Worm (Caenorhabditis elegans) whole organism, L2 larva: ENCODE results near the gene unc-16.

Experiments used
- C34F6.9 ChIP-seq: fragments of 150-350 bp; optimal IDR thresholded peaks from 2 replicates; lab custom pipeline; 2014; ENCODE audit warnings: missing biosample characterization, missing genetic modification characterization
- F13H6.1 ChIP-seq: sonication (generic microtip); optimal IDR thresholded peaks from 2 replicates; lab custom pipeline; 2016; ENCODE audit warnings: missing genetic modification characterization, missing compliant biosample characterization
- R02D3.7 ChIP-seq: fragments of 150-350 bp; optimal IDR thresholded peaks from 2 replicates; lab custom pipeline; 2014; ENCODE audit warnings: missing biosample characterization, missing genetic modification characterization
- Y55F3AM.14 ChIP-seq: fragments of 200-800 bp; sonication (Bioruptor generic); optimal IDR thresholded peaks from 2 replicates; lab custom pipeline; 2018; ENCODE audit warnings: mild to moderate bottlenecking, missing genetic modification characterization, missing compliant biosample characterization
- ZK546.5 ChIP-seq: sonication (generic microtip); optimal IDR thresholded peaks from 2 replicates; lab custom pipeline; 2017; ENCODE audit warnings: missing biosample characterization, missing genetic modification characterization
- alr-1 ChIP-seq: fragments of 150-350 bp; optimal IDR thresholded peaks from 2 replicates; lab custom pipeline; 2014; ENCODE audit warnings: missing biosample characterization, missing genetic modification characterization
- aly-2 ChIP-seq: fragments of 150-350 bp; optimal IDR thresholded peaks from 2 replicates; lab custom pipeline; 2014; ENCODE audit warnings: missing biosample characterization, missing genetic modification characterization
- ama-1 ChIP-seq: fragments of 150-350 bp; optimal IDR thresholded peaks from 2 replicates; lab custom pipeline; 2018; ENCODE audit warnings: inconsistent platforms
- blmp-1 ChIP-seq: sonication (generic microtip); optimal IDR thresholded peaks from 2 replicates; lab custom pipeline; 2017; ENCODE audit warnings: missing genetic modification characterization, mild to moderate bottlenecking, missing compliant biosample characterization, antibody characterized with exemption, moderate library complexity; ENCODE audit not compliant: insufficient read depth
- ceh-16 ChIP-seq: fragments of 150-350 bp; optimal IDR thresholded peaks from 2 replicates; lab custom pipeline; 2014; ENCODE audit warnings: missing biosample characterization, missing genetic modification characterization
- ceh-82 ChIP-seq: fragments of 150-350 bp; optimal IDR thresholded peaks from 2 replicates; lab custom pipeline; 2014; ENCODE audit warnings: missing biosample characterization, missing genetic modification characterization
- crh-2 ChIP-seq: sonication (generic microtip); optimal IDR thresholded peaks from 2 replicates; lab custom pipeline; 2017; ENCODE audit warnings: missing biosample characterization, missing genetic modification characterization
- dmd-4 ChIP-seq: sonication (generic microtip); optimal IDR thresholded peaks from 2 replicates; lab custom pipeline; 2017; ENCODE audit warnings: missing biosample characterization, missing genetic modification characterization
- egl-27 ChIP-seq: sonication (generic microtip); optimal IDR thresholded peaks from 3 replicates; lab custom pipeline; 2017; ENCODE audit warnings: missing biosample characterization, missing genetic modification reagents, missing genetic modification characterization
- elt-1 ChIP-seq: fragments of 150-350 bp; optimal IDR thresholded peaks from 2 replicates; lab custom pipeline; 2014; ENCODE audit warnings: missing biosample characterization, missing genetic modification characterization
- elt-3 ChIP-seq: sonication (generic microtip); optimal IDR thresholded peaks from 2 replicates; lab custom pipeline; 2017; ENCODE audit warnings: missing biosample characterization, missing genetic modification characterization
- fos-1 ChIP-seq: fragments of 150-350 bp; optimal IDR thresholded peaks from 2 replicates; lab custom pipeline; 2014; ENCODE audit warnings: missing biosample characterization, missing genetic modification characterization
- gmeb-1 ChIP-seq: fragments of 150-350 bp; optimal IDR thresholded peaks from 2 replicates; lab custom pipeline; 2014; ENCODE audit warnings: missing biosample characterization, missing genetic modification characterization
- lin-11 ChIP-seq: fragments of 150-350 bp; sonication (generic microtip); optimal IDR thresholded peaks from 2 replicates; lab custom pipeline; 2014; ENCODE audit warnings: missing biosample characterization, missing genetic modification characterization, inconsistent platforms, mixed read lengths
- lin-13 ChIP-seq: fragments of 150-350 bp; optimal IDR thresholded peaks from 2 replicates; lab custom pipeline; 2014; ENCODE audit warnings: missing biosample characterization, missing genetic modification reagents, missing genetic modification characterization
- lin-39 ChIP-seq: fragments of 150-350 bp; optimal IDR thresholded peaks from 2 replicates; lab custom pipeline; 2014; ENCODE audit warnings: missing biosample characterization, missing genetic modification reagents, missing genetic modification characterization
- lsy-2 ChIP-seq, 2 experiments: fragments of 150-350 bp in 1 of 2; sonication (generic microtip) in 1 of 2; optimal IDR thresholded peaks; 2 replicates each; lab custom pipeline; 2014 to 2017; ENCODE audit warnings: missing biosample characterization in 2 of 2, missing genetic modification characterization in 2 of 2
- mab-5 ChIP-seq: fragments of 150-350 bp; optimal IDR thresholded peaks from 2 replicates; lab custom pipeline; 2014; ENCODE audit warnings: missing biosample characterization, missing genetic modification characterization
- mbf-1 ChIP-seq: sonication (generic microtip); optimal IDR thresholded peaks from 2 replicates; lab custom pipeline; 2017; ENCODE audit warnings: missing biosample characterization, missing genetic modification characterization
- mdl-1 ChIP-seq, 2 experiments: fragments of 150-350 bp in 1 of 2; sonication (generic microtip) in 1 of 2; optimal IDR thresholded peaks; 2 replicates each; lab custom pipeline; 2017; ENCODE audit warnings: missing biosample characterization in 2 of 2, missing genetic modification characterization in 2 of 2
- nhr-10 ChIP-seq: sonication (generic microtip); optimal IDR thresholded peaks from 2 replicates; lab custom pipeline; 2017; ENCODE audit warnings: missing biosample characterization, missing genetic modification characterization
- nhr-11 ChIP-seq: fragments of 150-350 bp; optimal IDR thresholded peaks from 2 replicates; lab custom pipeline; 2014; ENCODE audit warnings: missing biosample characterization, missing genetic modification characterization
- nhr-12 ChIP-seq: fragments of 150-350 bp; optimal IDR thresholded peaks from 2 replicates; lab custom pipeline; 2014; ENCODE audit warnings: missing biosample characterization, missing genetic modification characterization
- nhr-129 ChIP-seq: fragments of 150-350 bp; optimal IDR thresholded peaks from 2 replicates; lab custom pipeline; 2014; ENCODE audit warnings: missing biosample characterization, missing genetic modification characterization
- nhr-21 ChIP-seq: fragments of 150-350 bp; optimal IDR thresholded peaks from 2 replicates; lab custom pipeline; 2014; ENCODE audit warnings: missing biosample characterization, missing genetic modification characterization
- nhr-23 ChIP-seq: fragments of 150-350 bp; optimal IDR thresholded peaks from 2 replicates; lab custom pipeline; 2014; ENCODE audit warnings: missing biosample characterization, missing genetic modification reagents, missing genetic modification characterization
- nhr-237 ChIP-seq: fragments of 150-350 bp; optimal IDR thresholded peaks from 2 replicates; lab custom pipeline; 2014; ENCODE audit warnings: missing biosample characterization, missing genetic modification characterization
- nhr-25 ChIP-seq: fragments of 150-350 bp; sonication (generic microtip); optimal IDR thresholded peaks from 3 replicates; lab custom pipeline; 2014; ENCODE audit warnings: missing biosample characterization, missing genetic modification characterization
- nhr-6 ChIP-seq: fragments of 150-350 bp; optimal IDR thresholded peaks from 2 replicates; lab custom pipeline; 2014; ENCODE audit warnings: missing biosample characterization, missing genetic modification characterization
- nhr-77 ChIP-seq: fragments of 150-350 bp; optimal IDR thresholded peaks from 2 replicates; lab custom pipeline; 2014; ENCODE audit warnings: missing biosample characterization, missing genetic modification characterization
- peb-1 ChIP-seq: fragments of 150-350 bp; optimal IDR thresholded peaks from 2 replicates; lab custom pipeline; 2014; ENCODE audit warnings: missing biosample characterization, missing genetic modification characterization
- sem-4 ChIP-seq: fragments of 150-350 bp; optimal IDR thresholded peaks from 2 replicates; lab custom pipeline; 2014; ENCODE audit warnings: missing biosample characterization, missing genetic modification reagents, missing genetic modification characterization
- skn-1 ChIP-seq: sonication (generic microtip); optimal IDR thresholded peaks from 2 replicates; lab custom pipeline; 2017; ENCODE audit warnings: missing biosample characterization, missing genetic modification characterization
- sma-3 ChIP-seq: sonication (generic microtip); optimal IDR thresholded peaks from 2 replicates; lab custom pipeline; 2016; ENCODE audit warnings: missing genetic modification reagents, missing genetic modification characterization, missing compliant biosample characterization
- sma-9 ChIP-seq, 2 experiments: fragments of 150-350 bp in 1 of 2; sonication (generic microtip) in 1 of 2; optimal IDR thresholded peaks; 2 replicates each; lab custom pipeline; 2014 to 2016; ENCODE audit warnings: missing genetic modification characterization in 2 of 2, mild to moderate bottlenecking in 1 of 2, missing biosample characterization in 1 of 2, missing compliant biosample characterization in 1 of 2, missing genetic modification reagents in 1 of 2, moderate library complexity in 1 of 2
- snpc-4 ChIP-seq: fragments of 150-350 bp; optimal IDR thresholded peaks from 2 replicates; lab custom pipeline; 2014; ENCODE audit warnings: missing biosample characterization, missing genetic modification characterization
- unc-39 ChIP-seq: fragments of 150-350 bp; optimal IDR thresholded peaks from 2 replicates; lab custom pipeline; 2014; ENCODE audit warnings: missing biosample characterization, missing genetic modification characterization
- unc-55 ChIP-seq: fragments of 150-350 bp; sonication (generic microtip); optimal IDR thresholded peaks from 3 replicates; lab custom pipeline; 2014; ENCODE audit warnings: missing biosample characterization, missing genetic modification reagents, missing genetic modification characterization
- unc-62 ChIP-seq: fragments of 150-350 bp; optimal IDR thresholded peaks from 2 replicates; lab custom pipeline; 2014; ENCODE audit warnings: missing biosample characterization, missing genetic modification reagents, missing genetic modification characterization
- zag-1 ChIP-seq: fragments of 150-350 bp; optimal IDR thresholded peaks from 2 replicates; lab custom pipeline; 2014; ENCODE audit warnings: missing biosample characterization, missing genetic modification characterization
- ztf-1 ChIP-seq: fragments of 200-800 bp; sonication (Bioruptor generic); conservative IDR thresholded peaks from 2 replicates; pipeline ENCODE4 v1.3.6; 2022; ENCODE audit warnings: missing genetic modification characterization, missing compliant biosample characterization
- ztf-11 ChIP-seq: sonication (generic microtip); optimal IDR thresholded peaks from 2 replicates; lab custom pipeline; 2017; ENCODE audit warnings: missing biosample characterization, missing genetic modification characterization
- ztf-4 ChIP-seq: fragments of 150-350 bp; optimal IDR thresholded peaks from 2 replicates; lab custom pipeline; 2014; ENCODE audit warnings: missing biosample characterization, missing genetic modification characterization

Gene unc-16

ce11 chrIII:9507799-9508198, 38.3 kb upstream of the unc-16 start, which contains the start of gene vha-14:
TSS of gene vha-14 (plus strand) at chrIII:9508100.
- no peak for TF ChIP-seq R02D3.7 (tag; lab: Kevin White, UChicago)
- no peak for TF ChIP-seq zag-1 (tag; lab: Kevin White, UChicago)
- TF ChIP-seq ceh-82 (tag; lab: Kevin White, UChicago) = no peak
- TF ChIP-seq ztf-1 = no peak
- no peak for TF ChIP-seq nhr-11 (tag; lab: Kevin White, UChicago)
- TF ChIP-seq snpc-4 (tag; lab: Kevin White, UChicago) = peak; percentile 31
- no peak for TF ChIP-seq skn-1 (tag; lab: Kevin White, UChicago)
- no peak for TF ChIP-seq peb-1 (tag; lab: Kevin White, UChicago)
- TF ChIP-seq sma-3 (GFP tag; lab: Kevin White, UChicago) = peak; percentile 4
- no peak for TF ChIP-seq elt-3 (tag; lab: Kevin White, UChicago)
- TF ChIP-seq unc-39 = no peak
- no peak for TF ChIP-seq aly-2 (tag; lab: Kevin White, UChicago)
- no peak for TF ChIP-seq nhr-23 (tag; lab: Kevin White, UChicago)
- no peak for TF ChIP-seq nhr-10 (tag; lab: Kevin White, UChicago)
- no peak for TF ChIP-seq lin-13 (GFP tag; lab: Kevin White, UChicago)
- no peak for TF ChIP-seq lin-39
- no peak for TF ChIP-seq nhr-6 (tag; lab: Kevin White, UChicago)
- TF ChIP-seq ZK546.5 (tag; lab: Kevin White, UChicago) = no peak
- peak; percentile 60 for TF ChIP-seq fos-1 (tag; lab: Kevin White, UChicago)
- no peak for TF ChIP-seq mab-5 (tag; lab: Kevin White, UChicago)
- TF ChIP-seq mdl-1 (tag; optimal IDR thresholded peaks at IDR 0.05; lab: Kevin White, UChicago) = no peak
- peak; percentile 20 for TF ChIP-seq ama-1 (lab: Kevin White, UChicago)
- no peak for TF ChIP-seq sma-9 (GFP tag; optimal IDR thresholded peaks at IDR 0.05; lab: Kevin White, UChicago)
- TF ChIP-seq sma-9 (tag; optimal IDR thresholded peaks at IDR 0.05; lab: Kevin White, UChicago) = no peak
- no peak for TF ChIP-seq sem-4
- TF ChIP-seq nhr-25 (tag; lab: Kevin White, UChicago) = peak; percentile 9
- TF ChIP-seq unc-55 (GFP tag; lab: Kevin White, UChicago) = peak; percentile 64
- TF ChIP-seq gmeb-1 (tag; lab: Kevin White, UChicago) = no peak
- no peak for TF ChIP-seq lin-11 (tag; lab: Kevin White, UChicago)
- no peak for TF ChIP-seq ceh-16
- no peak for TF ChIP-seq nhr-77 (tag; lab: Kevin White, UChicago)
- no peak for TF ChIP-seq alr-1 (tag; lab: Kevin White, UChicago)
- no peak for TF ChIP-seq mbf-1 (tag; lab: Kevin White, UChicago)
- peak; percentile 74 for TF ChIP-seq nhr-129 (tag; lab: Kevin White, UChicago)
- TF ChIP-seq dmd-4 (tag; lab: Kevin White, UChicago) = no peak
- peak; percentile 9 for TF ChIP-seq nhr-21
- TF ChIP-seq F13H6.1 (tag; lab: Kevin White, UChicago) = no peak
- no peak for TF ChIP-seq Y55F3AM.14 (GFP tag; lab: Kevin White, UChicago)
- TF ChIP-seq lsy-2 (tag; optimal IDR thresholded peaks at IDR 0.05; lab: Kevin White, UChicago) = peak in 1 of 2 experiments; percentile 71
- TF ChIP-seq ztf-4 (tag; lab: Kevin White, UChicago) = peak; percentile 20
- TF ChIP-seq ztf-11 (tag; lab: Kevin White, UChicago) = no peak
- TF ChIP-seq nhr-12 (tag; lab: Kevin White, UChicago) = no peak
- no peak for TF ChIP-seq unc-62 (GFP tag; lab: Kevin White, UChicago)
- TF ChIP-seq blmp-1 (tag; lab: Kevin White, UChicago) = no peak
- TF ChIP-seq nhr-237 = no peak
- TF ChIP-seq egl-27 (tag; lab: Kevin White, UChicago) = no peak
- TF ChIP-seq crh-2 (tag; lab: Kevin White, UChicago) = peak; percentile 87
- TF ChIP-seq elt-1 (tag; lab: Kevin White, UChicago) = no peak
- TF ChIP-seq C34F6.9 (tag; lab: Kevin White, UChicago) = peak; percentile 81
